Fruit fly (Drosophila melanogaster): Measurements from ENCODE around the gene CG4678.

- TF ChIP-seq usp (GFP tag; optimal IDR thresholded peaks at IDR 0.05) (no peak), Dll (optimal IDR thresholded peaks at IDR 0.05) (no peak), CG8478 (optimal IDR thresholded peaks at IDR 0.05) (no peak), psq (optimal IDR thresholded peaks at IDR 0.05) (no peak), EcR (GFP tag; optimal IDR thresholded peaks at IDR 0.05) (no peak)
These were observed 25.7 kb upstream of the CG4678 start for dm6 chrX:16670262-16670661.

All from whole organism.